Worm (Caenorhabditis elegans): ENCODE results near the gene C40A11.6.

- TF ChIP-seq ttx-3 (tag; optimal IDR thresholded peaks at IDR 0.05) (no peak), ceh-19 (GFP tag; optimal IDR thresholded peaks at IDR 0.05) (no peak), ceh-22 (tag; optimal IDR thresholded peaks at IDR 0.05) (no peak), pha-4 (tag; optimal IDR thresholded peaks at IDR 0.05) (no peak), odd-2 (tag; optimal IDR thresholded peaks at IDR 0.05) (no peak), syd-9 (tag; optimal IDR thresholded peaks at IDR 0.05) (no peak), fkh-10 (GFP tag; optimal IDR thresholded peaks at IDR 0.05) (no peak), npax-4 (tag; optimal IDR thresholded peaks at IDR 0.05) (no peak), ama-1 (optimal IDR thresholded peaks at IDR 0.05) (no peak), gmeb-2 (tag; optimal IDR thresholded peaks at IDR 0.05) (no peak), eyg-1 (tag; optimal IDR thresholded peaks at IDR 0.05) (no peak), sox-4 (tag; optimal IDR thresholded peaks at IDR 0.05) (no peak), lin-11 (tag; optimal IDR thresholded peaks at IDR 0.05) (no peak), elt-4 (tag; optimal IDR thresholded peaks at IDR 0.05) (no peak)
Observed at ce11 chrII:2189357-2189756, 43.9 kb upstream of the C40A11.6 start, which contains the start of gene mtq-2.
